Fruit fly (Drosophila melanogaster): ENCODE measurements around the gene CG6749.

DNA sequence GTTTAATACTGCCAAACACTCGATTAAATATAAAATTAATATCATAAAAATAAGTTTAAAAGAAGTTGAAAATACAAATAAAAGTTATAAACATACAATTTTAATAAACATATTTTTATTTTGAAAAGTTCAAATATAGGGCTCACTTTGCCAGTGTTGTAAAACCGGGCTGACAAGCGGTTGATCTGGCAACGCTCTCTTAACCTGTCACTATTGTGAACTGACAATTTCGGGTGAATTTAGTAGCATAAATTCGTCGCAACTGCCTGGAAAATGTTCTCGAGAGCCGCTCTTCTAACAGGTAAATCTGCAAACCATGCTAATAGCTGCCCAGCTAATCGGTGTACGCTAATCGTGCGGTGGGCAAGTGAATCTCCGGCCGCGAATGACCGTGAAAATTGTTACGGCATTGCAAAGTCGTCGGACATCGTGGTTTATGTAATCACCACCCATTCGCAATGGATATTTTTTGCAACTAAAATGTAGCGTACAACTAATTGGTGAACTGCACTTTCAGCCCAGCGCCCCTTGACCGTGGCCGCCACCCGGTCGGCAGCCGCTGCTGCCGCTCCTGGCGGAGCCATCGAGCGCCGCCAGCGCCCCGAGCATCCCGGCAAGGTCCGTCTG is 3.7 kb downstream of the CG6749 start, which contains the start of gene ATPsynB:
- TF ChIP-seq CG14711 (tag; optimal IDR thresholded peaks at IDR 0.05) (peak; percentile 14), Crg-1 (GFP tag; optimal IDR thresholded peaks at IDR 0.05) (peak; percentile 72), kay (GFP tag; ENCODE audit: borderline replicate concordance) (no peak), CG7045 (GFP tag; optimal IDR thresholded peaks at IDR 0.05) (no peak), tj (GFP tag; optimal IDR thresholded peaks at IDR 0.05) (no peak), pad (GFP tag; optimal IDR thresholded peaks at IDR 0.05) (peak; percentile 57), bab1 (GFP tag; optimal IDR thresholded peaks at IDR 0.05) (peak; percentile 5), cnc (optimal IDR thresholded peaks at IDR 0.05) (no peak), CG12768 (GFP tag; optimal IDR thresholded peaks at IDR 0.05) (peak; percentile 25), toe (GFP tag; optimal IDR thresholded peaks at IDR 0.05) (no peak)

Data from whole organism, adult.